Fruit fly (Drosophila melanogaster) whole organism, prepupa: Measurements from ENCODE around the gene CG4907.

Experiments
- CG11762 ChIP-seq: fragments of 200-800 bp; sonication (Bioruptor generic); optimal IDR thresholded peaks from 3 replicates; lab custom pipeline; 2016; ENCODE audit warnings: missing biosample characterization, missing genetic modification characterization; ENCODE audit not compliant: insufficient read depth
- CG16779 ChIP-seq: fragments of 200-800 bp; sonication (Bioruptor generic); optimal IDR thresholded peaks from 3 replicates; lab custom pipeline; 2017; ENCODE audit warnings: missing biosample characterization, mild to moderate bottlenecking, missing genetic modification characterization
- CG32006 ChIP-seq: fragments of 200-800 bp; sonication (Bioruptor generic); optimal IDR thresholded peaks from 3 replicates; lab custom pipeline; 2017; ENCODE audit warnings: missing biosample characterization, mild to moderate bottlenecking, missing genetic modification characterization
- Eip75B ChIP-seq: fragments of 200-800 bp; sonication (Bioruptor generic); optimal IDR thresholded peaks from 3 replicates; lab custom pipeline; 2016; ENCODE audit warnings: missing biosample characterization, missing genetic modification characterization
- Hr38 ChIP-seq: sonication (Bioruptor generic); optimal IDR thresholded peaks from 2 replicates; lab custom pipeline; 2016; ENCODE audit warnings: missing biosample characterization, missing genetic modification characterization
- Sox14 ChIP-seq: fragments of 200-800 bp; sonication (Bioruptor generic); optimal IDR thresholded peaks from 3 replicates; lab custom pipeline; 2016; ENCODE audit warnings: missing biosample characterization, missing genetic modification characterization

DNA sequence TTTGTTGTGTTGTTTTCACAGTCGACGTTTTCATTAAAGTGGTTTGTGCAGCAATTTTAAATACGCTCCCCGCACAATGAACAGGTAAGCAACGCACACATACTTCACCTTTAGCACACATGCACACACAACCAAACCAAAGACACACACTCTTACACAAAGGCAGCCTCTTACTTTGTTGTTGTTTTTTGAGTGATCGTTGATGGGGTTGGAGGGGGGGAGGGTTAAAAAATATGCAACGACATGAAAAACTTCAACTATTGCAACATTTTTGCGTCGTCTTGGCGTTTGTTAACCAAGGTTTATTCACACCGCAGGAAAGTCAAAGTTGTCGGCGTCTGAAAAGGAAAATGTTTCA, 42.6 kb downstream of the CG4907 start:
- TF ChIP-seq Sox14 (GFP tag; lab: Kevin White, UChicago) (no peak), Hr38 (no peak), CG16779 (no peak), CG11762 (no peak), CG32006 (GFP tag; lab: Kevin White, UChicago) (no peak), Eip75B (GFP tag; lab: Kevin White, UChicago) (no peak)
